Worm (Caenorhabditis elegans): Measurements from ENCODE around the gene hpr-17.

Gene hpr-17

ce11 chrII:13107719-13108118 is 49.1 kb downstream of the hpr-17 start, which contains the start of gene pqn-32:
pqn-32 (plus strand) TSS chrII:13108019.
- TF ChIP-seq unc-62 (GFP tag; optimal IDR thresholded peaks at IDR 0.05), result no peak
